Fruit fly (Drosophila melanogaster): ENCODE results near the gene CG18599.

CG18599 gene

dm6 chr3R:18242089-18242955 lies 25.3 kb upstream of the CG18599 start, which contains the start of the genes CG7156 and 14-3-3epsilon (continued):
- TF ChIP-seq Pdp1 (GFP tag; optimal IDR thresholded peaks at IDR 0.05) = peak in 1 of 2 experiments; percentile 64
- peak; percentile 88 for TF ChIP-seq CG11504 (tag; optimal IDR thresholded peaks at IDR 0.05)
- TF ChIP-seq CG15514 (GFP tag; optimal IDR thresholded peaks at IDR 0.05) = peak; percentile 48
- no peak for TF ChIP-seq CG8359 (GFP tag; optimal IDR thresholded peaks at IDR 0.05; ENCODE audit: borderline replicate concordance)
- TF ChIP-seq CG4424 (GFP tag; optimal IDR thresholded peaks at IDR 0.05) = peak; percentile 24
- TF ChIP-seq Xbp1 (GFP tag; optimal IDR thresholded peaks at IDR 0.05) = peak; percentile 73
- TF ChIP-seq wor (GFP tag; IDR thresholded peaks at IDR 0.05) = no peak
- peak; percentile 9 for TF ChIP-seq CG16815 (GFP tag; optimal IDR thresholded peaks at IDR 0.05)
- no peak for TF ChIP-seq hth (optimal IDR thresholded peaks at IDR 0.05)
- no peak for TF ChIP-seq CG31388 (GFP tag; optimal IDR thresholded peaks at IDR 0.05)
- TF ChIP-seq CG14860 (GFP tag; IDR thresholded peaks at IDR 0.05; ENCODE audit: partially characterized antibody) = peak; percentile 22; the same call in 1 of the 3 replicates
- peak; percentile 76 for TF ChIP-seq nmo (GFP tag; optimal IDR thresholded peaks at IDR 0.05)
- TF ChIP-seq Hr78 (GFP tag; optimal IDR thresholded peaks at IDR 0.05) = no peak
- peak; percentile 12 for TF ChIP-seq Hmx (GFP tag; optimal IDR thresholded peaks at IDR 0.05)
- TF ChIP-seq Camta (GFP tag; optimal IDR thresholded peaks at IDR 0.05) = peak; percentile 25
- no peak for TF ChIP-seq Usf (GFP tag; optimal IDR thresholded peaks at IDR 0.05)
- TF ChIP-seq CG16813 (GFP tag; IDR thresholded peaks at IDR 0.05; ENCODE audit: partially characterized antibody) = peak; percentile 70
- TF ChIP-seq CG9797 (GFP tag; optimal IDR thresholded peaks at IDR 0.05) = peak; percentile 96
- TF ChIP-seq slou (GFP tag; optimal IDR thresholded peaks at IDR 0.05) = peak; percentile 16
- TF ChIP-seq CG1233 (GFP tag; optimal IDR thresholded peaks at IDR 0.05) = peak; percentile 15
- peak; percentile 43 for TF ChIP-seq CG7556 (GFP tag; optimal IDR thresholded peaks at IDR 0.05)
- TF ChIP-seq oc (tag; optimal IDR thresholded peaks at IDR 0.05) = peak; percentile 8
- TF ChIP-seq NC2α (GFP tag; optimal IDR thresholded peaks at IDR 0.05) = peak; percentile 3
- TF ChIP-seq CG33213 (GFP tag; optimal IDR thresholded peaks at IDR 0.05) = peak; percentile 49
- TF ChIP-seq abd-A (tag; optimal IDR thresholded peaks at IDR 0.05) = no peak
- peak; percentile 41 for TF ChIP-seq nom (GFP tag; optimal IDR thresholded peaks at IDR 0.05)
- TF ChIP-seq wek (GFP tag; optimal IDR thresholded peaks at IDR 0.05) = peak; percentile 38
- TF ChIP-seq caup (GFP tag; optimal IDR thresholded peaks at IDR 0.05; ENCODE audit: severe bottlenecking) = no peak
- no peak for TF ChIP-seq croc (GFP tag; conservative IDR thresholded peaks at IDR 0.05)
- TF ChIP-seq sim (GFP tag; IDR thresholded peaks at IDR 0.05) = 0 out of 2 replicates have a peak, but pooled peaks have one; percentile 23
- no peak for TF ChIP-seq sna (GFP tag; IDR thresholded peaks at IDR 0.05; ENCODE audit: partially characterized antibody)
- peak; percentile 69 for TF ChIP-seq gcm (GFP tag; optimal IDR thresholded peaks at IDR 0.05)
- TF ChIP-seq CG7357 (GFP tag; IDR thresholded peaks at IDR 0.05) = no peak
- TF ChIP-seq CG10462 (GFP tag; optimal IDR thresholded peaks at IDR 0.05) = peak; percentile 11
- TF ChIP-seq nerfin-2 (GFP tag; IDR thresholded peaks at IDR 0.05; ENCODE audit: partially characterized antibody) = no peak
- no peak for TF ChIP-seq Poxn (GFP tag; IDR thresholded peaks at IDR 0.05)
- TF ChIP-seq CG10979 (tag; optimal IDR thresholded peaks at IDR 0.05) = no peak
- TF ChIP-seq NK7.1 (GFP tag; optimal IDR thresholded peaks at IDR 0.05) = no peak
- no peak for TF ChIP-seq CG3407 (GFP tag; optimal IDR thresholded peaks at IDR 0.05)
- TF ChIP-seq CG42726 (GFP tag; IDR thresholded peaks at IDR 0.05; ENCODE audit: partially characterized antibody) = peak; percentile 65
- TF ChIP-seq aop (GFP tag; IDR thresholded peaks at IDR 0.05) = 0 out of 2 replicates have a peak, but pooled peaks have one; percentile 8
- no peak for TF ChIP-seq kni (GFP tag; optimal IDR thresholded peaks at IDR 0.05)
- peak; percentile 18 for TF ChIP-seq HmgZ (tag; optimal IDR thresholded peaks at IDR 0.05)
- TF ChIP-seq GATAe (GFP tag; conservative IDR thresholded peaks at IDR 0.05) = no peak
- TF ChIP-seq CG3281 (GFP tag; optimal IDR thresholded peaks at IDR 0.05) = no peak
- TF ChIP-seq HHEX (GFP tag; optimal IDR thresholded peaks at IDR 0.05) = peak; percentile 19
- peak; percentile 94 for TF ChIP-seq CG17186 (GFP tag; optimal IDR thresholded peaks at IDR 0.05)

All from whole organism, embryonic.